Worm (Caenorhabditis elegans) whole organism, young adult: ENCODE results near the gene R06F6.14.

Source experiments
- C06A6.2 ChIP-seq: fragments of 200-800 bp; sonication (Bioruptor generic); conservative IDR thresholded peaks from 2 replicates; pipeline ENCODE4 v1.3.6; 2022; ENCODE audit warnings: missing genetic modification characterization, missing compliant biosample characterization
- C17E4.6 ChIP-seq: fragments of 200-800 bp; sonication (Bioruptor generic); IDR thresholded peaks from 2 replicates; pipeline ENCODE4 v1.3.6; 2022; ENCODE audit warnings: missing genetic modification reagents, missing genetic modification characterization, missing compliant biosample characterization
- F39B2.1 ChIP-seq: fragments of 200-800 bp; sonication (Bioruptor generic); IDR thresholded peaks from 2 replicates; pipeline ENCODE4 v1.3.6; 2022; ENCODE audit warnings: missing genetic modification reagents, missing genetic modification characterization, missing compliant biosample characterization
- F49E8.2 ChIP-seq: sonication (generic microtip); optimal IDR thresholded peaks from 3 replicates; lab custom pipeline; 2017; ENCODE audit warnings: missing genetic modification characterization, mild to moderate bottlenecking, missing compliant biosample characterization, antibody characterized with exemption, moderate library complexity; ENCODE audit not compliant: insufficient read depth
- K12H6.12 ChIP-seq: fragments of 200-800 bp; sonication (Bioruptor generic); optimal IDR thresholded peaks from 2 replicates; lab custom pipeline; 2018; ENCODE audit warnings: mild to moderate bottlenecking, missing genetic modification characterization, missing compliant biosample characterization
- T26A5.8 ChIP-seq: sonication (generic microtip); optimal IDR thresholded peaks from 2 replicates; lab custom pipeline; 2016; ENCODE audit warnings: missing genetic modification characterization, missing compliant biosample characterization
- Y53G8AR.9 ChIP-seq: fragments of 200-800 bp; sonication (Bioruptor generic); conservative IDR thresholded peaks from 2 replicates; pipeline ENCODE4 v1.3.6; 2022; ENCODE audit warnings: missing genetic modification reagents, missing genetic modification characterization, missing compliant biosample characterization
- ama-1 ChIP-seq, 3 experiments: fragments of 150-350 bp in 1 of 3; sonication (generic microtip) in 2 of 3; optimal IDR thresholded peaks; 2 replicates each; lab custom pipeline; 2014 to 2018; ENCODE audit warnings: missing biosample characterization in 2 of 3, missing genetic modification characterization in 2 of 3, missing genetic modification reagents in 2 of 3
- atf-7 ChIP-seq: sonication (generic microtip); optimal IDR thresholded peaks from 2 replicates; lab custom pipeline; 2017; ENCODE audit warnings: mild to moderate bottlenecking, missing genetic modification characterization, missing compliant biosample characterization
- athp-1 ChIP-seq: sonication (generic microtip); optimal IDR thresholded peaks from 2 replicates; lab custom pipeline; 2017; ENCODE audit warnings: mild to moderate bottlenecking, missing genetic modification characterization, missing compliant biosample characterization
- ceh-27 ChIP-seq: fragments of 200-800 bp; sonication (Bioruptor generic); optimal IDR thresholded peaks from 2 replicates; lab custom pipeline; 2018; ENCODE audit warnings: mild to moderate bottlenecking, missing genetic modification characterization, moderate library complexity, missing compliant biosample characterization
- ceh-58 ChIP-seq: fragments of 200-800 bp; sonication (Bioruptor generic); IDR thresholded peaks from 2 replicates; pipeline ENCODE4 v1.3.6; 2022; ENCODE audit warnings: missing genetic modification characterization, missing compliant biosample characterization
- ceh-79 ChIP-seq: sonication (generic microtip); optimal IDR thresholded peaks from 2 replicates; lab custom pipeline; 2017; ENCODE audit warnings: mild to moderate bottlenecking, missing genetic modification characterization, missing compliant biosample characterization
- chd-7 ChIP-seq: sonication (generic microtip); optimal IDR thresholded peaks from 2 replicates; lab custom pipeline; 2016; ENCODE audit warnings: mild to moderate bottlenecking, missing genetic modification characterization, moderate library complexity, missing compliant biosample characterization
- die-1 ChIP-seq: sonication (generic microtip); optimal IDR thresholded peaks from 2 replicates; lab custom pipeline; 2016; ENCODE audit warnings: missing genotype, mild to moderate bottlenecking, missing genetic modification characterization, missing compliant biosample characterization
- dox-1 ChIP-seq: fragments of 200-800 bp; sonication (Bioruptor generic); IDR thresholded peaks from 2 replicates; pipeline ENCODE4 v1.3.6; 2022; ENCODE audit warnings: missing genetic modification reagents, missing genetic modification characterization, missing compliant biosample characterization
- dpl-1 ChIP-seq: fragments of 150-350 bp; optimal IDR thresholded peaks from 2 replicates; lab custom pipeline; 2014; ENCODE audit warnings: missing biosample characterization, missing genetic modification reagents, missing genetic modification characterization
- efl-1 ChIP-seq: fragments of 150-350 bp; optimal IDR thresholded peaks from 2 replicates; lab custom pipeline; 2014; ENCODE audit warnings: missing biosample characterization, missing genetic modification reagents, missing genetic modification characterization
- ekl-4 ChIP-seq: fragments of 200-800 bp; sonication (Bioruptor generic); IDR thresholded peaks from 2 replicates; pipeline ENCODE4 v1.3.6; 2022; ENCODE audit warnings: missing genetic modification reagents, missing genetic modification characterization, missing compliant biosample characterization
- hlh-12 ChIP-seq: sonication (generic microtip); optimal IDR thresholded peaks from 2 replicates; lab custom pipeline; 2016; ENCODE audit warnings: missing genetic modification characterization, missing compliant biosample characterization
- let-607 ChIP-seq, 2 experiments: fragments of 200-800 bp in 1 of 2; sonication (Bioruptor generic) in 1 of 2; sonication (generic microtip) in 1 of 2; optimal IDR thresholded peaks; 2 replicates each; lab custom pipeline; 2016 to 2018; ENCODE audit warnings: mild to moderate bottlenecking in 2 of 2, missing compliant biosample characterization in 2 of 2, missing genetic modification characterization in 2 of 2, moderate library complexity in 2 of 2, missing genotype in 1 of 2
- lin-26 ChIP-seq: fragments of 200-800 bp; sonication (Bioruptor generic); IDR thresholded peaks from 2 replicates; pipeline ENCODE4 v1.3.6; 2022; ENCODE audit warnings: missing genetic modification reagents, missing genetic modification characterization, missing compliant biosample characterization
- lir-1 ChIP-seq: fragments of 200-800 bp; sonication (Bioruptor generic); conservative IDR thresholded peaks from 2 replicates; pipeline ENCODE4 v1.3.6; 2022; ENCODE audit warnings: missing genetic modification reagents, missing genetic modification characterization, missing compliant biosample characterization
- madf-8 ChIP-seq: fragments of 200-800 bp; sonication (Bioruptor generic); conservative IDR thresholded peaks from 2 replicates; pipeline ENCODE4 v1.3.6; 2022; ENCODE audit warnings: missing genetic modification reagents, missing genetic modification characterization, missing compliant biosample characterization
- mes-4 ChIP-seq: sonication (generic microtip); optimal IDR thresholded peaks from 2 replicates; lab custom pipeline; 2016; ENCODE audit warnings: missing genotype, missing genetic modification characterization, missing compliant biosample characterization
- nfya-1 ChIP-seq: sonication (generic microtip); optimal IDR thresholded peaks from 2 replicates; lab custom pipeline; 2017; ENCODE audit warnings: antibody characterized with exemption, missing compliant biosample characterization, missing genetic modification characterization, borderline replicate concordance; ENCODE audit not compliant: insufficient read depth
- nfya-2 ChIP-seq: fragments of 200-800 bp; sonication (Bioruptor generic); IDR thresholded peaks from 2 replicates; pipeline ENCODE4 v1.3.6; 2022; ENCODE audit warnings: missing genetic modification reagents, missing genetic modification characterization, missing compliant biosample characterization
- nfyb-1 ChIP-seq: fragments of 200-800 bp; sonication (Bioruptor generic); IDR thresholded peaks from 2 replicates; pipeline ENCODE4 v1.3.6; 2022; ENCODE audit warnings: missing genetic modification reagents, missing genetic modification characterization, missing compliant biosample characterization
- nhr-179 ChIP-seq: sonication (generic microtip); optimal IDR thresholded peaks from 2 replicates; lab custom pipeline; 2016; ENCODE audit warnings: mild to moderate bottlenecking, missing genetic modification characterization, missing compliant biosample characterization
- nhr-27 ChIP-seq: fragments of 200-800 bp; sonication (Bioruptor generic); optimal IDR thresholded peaks from 2 replicates; lab custom pipeline; 2018; ENCODE audit warnings: mild to moderate bottlenecking, missing genetic modification characterization, moderate library complexity, missing compliant biosample characterization
- nhr-90 ChIP-seq: sonication (generic microtip); optimal IDR thresholded peaks from 2 replicates; lab custom pipeline; 2016; ENCODE audit warnings: missing genotype, mild to moderate bottlenecking, missing genetic modification characterization, missing compliant biosample characterization
- rpc-1 ChIP-seq, 2 experiments: fragments of 150-350 bp in 1 of 2; sonication (generic microtip) in 1 of 2; optimal IDR thresholded peaks; 2 replicates each; lab custom pipeline; 2014 to 2018; ENCODE audit warnings: missing biosample characterization in 1 of 2, missing genetic modification characterization in 1 of 2, missing genetic modification reagents in 1 of 2, missing genotype in 1 of 2
- sdz-38 ChIP-seq: sonication (generic microtip); optimal IDR thresholded peaks from 2 replicates; lab custom pipeline; 2016; ENCODE audit warnings: missing genotype, missing genetic modification characterization, missing compliant biosample characterization
- tbx-9 ChIP-seq: sonication (generic microtip); optimal IDR thresholded peaks from 2 replicates; lab custom pipeline; 2016; ENCODE audit warnings: borderline replicate concordance, missing genetic modification characterization, inconsistent platforms, missing compliant biosample characterization
- unc-130 ChIP-seq: sonication (generic microtip); optimal IDR thresholded peaks from 2 replicates; lab custom pipeline; 2016; ENCODE audit warnings: missing genetic modification reagents, missing genetic modification characterization, missing compliant biosample characterization
- zfh-2 ChIP-seq: fragments of 200-800 bp; sonication (Bioruptor generic); conservative IDR thresholded peaks from 2 replicates; pipeline ENCODE4 v1.3.6; 2022; ENCODE audit warnings: missing genetic modification reagents, missing genetic modification characterization, missing compliant biosample characterization
- ztf-25 ChIP-seq: fragments of 200-800 bp; sonication (Bioruptor generic); IDR thresholded peaks from 2 replicates; pipeline ENCODE4 v1.3.6; 2022; ENCODE audit warnings: missing genetic modification reagents, missing genetic modification characterization, missing compliant biosample characterization
- ztf-26 ChIP-seq: sonication (generic microtip); optimal IDR thresholded peaks from 2 replicates; lab custom pipeline; 2017; ENCODE audit warnings: missing genetic modification characterization, missing compliant biosample characterization
- ztf-28 ChIP-seq: fragments of 200-800 bp; sonication (Bioruptor generic); IDR thresholded peaks from 2 replicates; pipeline ENCODE4 v1.3.6; 2022; ENCODE audit warnings: missing genetic modification reagents, missing genetic modification characterization, missing compliant biosample characterization
- ztf-3 ChIP-seq: fragments of 200-800 bp; sonication (Bioruptor generic); optimal IDR thresholded peaks from 2 replicates; lab custom pipeline; 2018; ENCODE audit warnings: mild to moderate bottlenecking, missing genetic modification characterization, missing compliant biosample characterization
- ztf-6 ChIP-seq: fragments of 200-800 bp; sonication (Bioruptor generic); IDR thresholded peaks from 2 replicates; pipeline ENCODE4 v1.3.6; 2022; ENCODE audit warnings: missing genetic modification reagents, missing genetic modification characterization, missing compliant biosample characterization

The R06F6.14 gene

DNA sequence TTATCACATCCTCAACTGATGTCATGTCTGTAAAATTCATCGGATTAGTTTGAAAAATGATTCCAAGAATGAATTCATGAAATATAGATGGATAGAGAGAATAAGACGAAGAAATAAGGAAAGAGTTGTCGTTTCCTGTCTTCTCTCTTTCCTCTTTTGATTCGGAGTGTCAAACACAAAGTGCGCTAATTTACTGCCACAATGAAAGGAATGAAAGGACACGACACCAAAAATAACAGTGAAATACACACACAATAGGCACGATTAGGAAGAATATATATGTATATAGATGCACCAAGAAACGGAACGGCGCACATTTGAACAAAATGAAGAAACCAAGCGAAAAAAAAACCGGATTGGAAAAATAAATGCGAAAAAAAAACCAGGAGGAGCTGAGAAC is 20.0 kb downstream of the R06F6.14 start, which contains the start of gene VM106R.1 (continued):
- TF ChIP-seq F49E8.2 (tag; lab: Kevin White, UChicago) = no peak
- no peak for TF ChIP-seq ztf-25 (GFP tag; lab: Robert Waterston, UW)
- no peak for TF ChIP-seq let-607 (tag; optimal IDR thresholded peaks at IDR 0.05; lab: Kevin White, UChicago)
- no peak for TF ChIP-seq nfya-1
- no peak for TF ChIP-seq ceh-27 (GFP tag; lab: Kevin White, UChicago)

DNA sequence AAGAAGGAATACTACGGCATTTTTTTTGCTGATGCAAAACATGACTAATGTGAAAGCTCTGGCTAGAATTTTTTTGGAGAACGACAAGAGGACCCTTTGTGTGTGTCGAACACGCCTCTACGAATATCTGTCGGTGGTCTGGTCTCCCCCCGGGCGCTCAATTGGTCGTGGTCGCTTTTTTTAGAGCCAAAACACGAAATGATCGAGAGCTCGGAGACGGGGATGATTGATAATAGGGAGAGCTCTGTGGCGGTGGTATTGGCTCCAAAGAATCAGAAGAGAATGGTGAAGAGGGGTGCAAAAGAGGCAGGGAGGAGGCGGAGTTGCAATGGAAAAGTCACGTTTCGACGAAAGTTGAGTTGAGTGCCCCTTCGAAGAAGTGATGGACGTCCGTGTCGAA is 20.5 kb downstream of the R06F6.14 start:
- TF ChIP-seq zfh-2 (GFP tag; lab: Robert Waterston, UW) (peak; percentile 54), nfyb-1 (GFP tag; lab: Robert Waterston, UW) (no peak)

DNA sequence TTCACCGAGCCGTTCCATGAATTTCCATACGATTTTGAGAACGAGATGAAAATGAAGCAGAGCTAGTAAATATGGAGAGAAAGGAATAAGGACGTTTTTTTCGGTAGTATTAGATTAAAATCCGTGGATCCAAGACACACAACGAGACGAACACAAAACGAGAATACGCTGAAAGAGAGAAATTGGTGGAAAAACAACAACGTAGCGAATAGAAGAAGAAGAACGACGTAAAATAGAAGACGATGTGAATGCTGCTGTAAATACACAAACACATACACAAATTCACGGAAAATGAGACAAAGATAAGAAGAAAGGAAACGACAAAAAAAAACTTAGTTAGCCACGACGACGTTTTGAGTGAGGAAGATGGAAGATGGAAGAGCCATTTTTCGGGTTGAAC is 25.6 kb downstream of the R06F6.14 start:
- TF ChIP-seq Y53G8AR.9 (GFP tag; lab: Robert Waterston, UW) (no peak), unc-130 (GFP tag; lab: Kevin White, UChicago) (no peak), atf-7 (no peak), nfyb-1 (GFP tag; lab: Robert Waterston, UW) (no peak), ekl-4 (GFP tag; lab: Robert Waterston, UW) (no peak), athp-1 (tag; lab: Kevin White, UChicago) (no peak), lir-1 (GFP tag; lab: Robert Waterston, UW) (no peak), rpc-1 (optimal IDR thresholded peaks at IDR 0.05; lab: Kevin White, UChicago) (no peak), rpc-1 (tag; optimal IDR thresholded peaks at IDR 0.05; lab: Kevin White, UChicago) (no peak), C06A6.2 (GFP tag; lab: Robert Waterston, UW) (no peak), nhr-90 (tag; lab: Kevin White, UChicago) (no peak), ztf-26 (no peak), die-1 (tag; lab: Kevin White, UChicago) (no peak), nfya-2 (GFP tag; lab: Robert Waterston, UW) (no peak), ama-1 (optimal IDR thresholded peaks at IDR 0.05; lab: Kevin White, UChicago) (no peak), ama-1 (GFP tag; optimal IDR thresholded peaks at IDR 0.05; lab: Kevin White, UChicago) (no peak), tbx-9 (no peak), ztf-3 (no peak)

DNA sequence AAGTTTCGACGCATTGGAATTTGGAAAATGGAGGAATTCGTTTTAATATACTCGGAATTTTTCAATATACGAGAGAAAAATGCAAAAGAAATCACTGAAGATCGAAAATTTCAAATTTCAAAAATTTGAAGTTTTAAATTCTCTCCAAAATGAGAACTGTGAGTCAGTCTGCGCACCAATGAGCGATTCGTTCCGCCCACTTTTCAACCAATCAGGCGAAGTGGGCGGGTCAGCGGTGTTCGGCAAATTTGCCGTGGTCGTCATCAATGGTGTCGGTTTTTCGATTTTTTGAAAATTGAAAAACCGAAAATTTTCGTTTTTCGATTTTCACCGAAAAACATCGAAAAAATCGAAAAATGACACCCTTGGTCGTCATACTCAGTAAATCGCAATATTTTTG is 29.5 kb downstream of the R06F6.14 start:
- TF ChIP-seq nfyb-1 (GFP tag; lab: Robert Waterston, UW) (peak; percentile 30; the same call in 1 of the 2 replicates), C17E4.6 (GFP tag; lab: Robert Waterston, UW) (no peak), dox-1 (GFP tag; lab: Robert Waterston, UW) (no peak)

DNA sequence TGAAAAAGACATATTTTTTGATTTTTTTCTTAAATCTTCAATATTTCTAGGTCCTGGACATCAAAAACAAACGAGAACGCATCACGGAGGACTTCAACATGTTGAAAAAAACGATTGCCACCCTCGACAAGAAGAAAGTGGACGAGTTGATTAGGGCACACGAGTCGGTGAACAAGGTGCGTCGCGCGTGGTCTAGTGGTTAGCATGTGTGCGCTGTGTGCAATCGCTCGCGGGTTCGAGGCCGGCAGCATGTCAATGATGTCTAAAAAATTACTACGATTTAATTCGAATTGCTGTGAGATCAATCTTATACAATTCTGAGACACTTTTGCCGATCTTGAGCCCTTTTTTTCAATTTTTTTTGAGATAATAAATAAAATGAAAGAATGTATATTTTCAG is 31.0 kb downstream of the R06F6.14 start:
- TF ChIP-seq ama-1 (optimal IDR thresholded peaks at IDR 0.05; lab: Kevin White, UChicago) (no peak), ama-1 (GFP tag; optimal IDR thresholded peaks at IDR 0.05; lab: Kevin White, UChicago) (peak; percentile 62 to 67), madf-8 (peak; percentile 45), T26A5.8 (tag; lab: Kevin White, UChicago) (peak; percentile 57), ztf-28 (GFP tag; lab: Robert Waterston, UW) (peak; percentile 63; the same call in 1 of the 2 replicates), lin-26 (GFP tag; lab: Robert Waterston, UW) (peak; percentile 92), mes-4 (tag; lab: Kevin White, UChicago) (peak; percentile 82), nhr-179 (tag; lab: Kevin White, UChicago) (no peak), dpl-1 (GFP tag; lab: Kevin White, UChicago) (no peak), ekl-4 (GFP tag; lab: Robert Waterston, UW) (peak; percentile 83), ceh-27 (GFP tag; lab: Kevin White, UChicago) (peak; percentile 92), C06A6.2 (GFP tag; lab: Robert Waterston, UW) (0 out of 2 replicates have a peak, but pooled peaks have one; percentile 36), ceh-79 (tag; lab: Kevin White, UChicago) (peak; percentile 84), chd-7 (peak; percentile 84), ztf-6 (GFP tag; lab: Robert Waterston, UW) (0 out of 2 replicates have a peak, but pooled peaks have one; percentile 60), F39B2.1 (GFP tag; lab: Robert Waterston, UW) (no peak), efl-1 (GFP tag; lab: Kevin White, UChicago) (peak; percentile 30), sdz-38 (tag; lab: Kevin White, UChicago) (no peak), nhr-27 (tag; lab: Kevin White, UChicago) (no peak), hlh-12 (tag; lab: Kevin White, UChicago) (peak; percentile 23), ceh-58 (GFP tag; lab: Robert Waterston, UW) (no peak), K12H6.12 (peak; percentile 65), ztf-25 (GFP tag; lab: Robert Waterston, UW) (peak; percentile 80; the same call in 1 of the 2 replicates)
